Fruit fly (Drosophila melanogaster): Measurements from ENCODE around the gene Pep.

dm6 chr3L:17651717-17652651 lies 7.1 kb upstream of the Pep start:
- TF ChIP-seq psq (optimal IDR thresholded peaks at IDR 0.05) (no peak), Dll (optimal IDR thresholded peaks at IDR 0.05) (no peak)
